Fruit fly (Drosophila melanogaster) whole organism, embryonic: Measurements from ENCODE around the gene CG5225.

Experiments used
- ATbp ChIP-seq: fragments of 200-800 bp; sonication (Bioruptor generic); optimal IDR thresholded peaks from 2 replicates; lab custom pipeline; 2017; ENCODE audit warnings: missing biosample characterization, mild to moderate bottlenecking, missing genetic modification characterization, missing genetic modification reagents
- C15 ChIP-seq: fragments of 200-800 bp; sonication (Bioruptor generic); IDR thresholded peaks from 3 replicates; pipeline ENCODE4 v1.3.6; 2022; ENCODE audit warnings: missing biosample characterization, missing genetic modification characterization
- CG11247 ChIP-seq: fragments of 200-800 bp; sonication (Bioruptor generic); IDR thresholded peaks from 2 replicates; pipeline ENCODE4 v1.3.6; 2022; ENCODE audit warnings: missing biosample characterization, missing genetic modification characterization
- CG11696 ChIP-seq: fragments of 200-800 bp; sonication (Bioruptor generic); IDR thresholded peaks from 2 replicates; pipeline ENCODE4 v1.3.6; 2022; ENCODE audit warnings: missing biosample characterization, missing genetic modification characterization
- CG12659 ChIP-seq: fragments of 200-800 bp; sonication (Bioruptor generic); optimal IDR thresholded peaks from 3 replicates; lab custom pipeline; 2017; ENCODE audit warnings: mild to moderate bottlenecking, missing biosample characterization, missing genetic modification reagents, missing genetic modification characterization
- CG15269 ChIP-seq: fragments of 200-800 bp; sonication (Bioruptor generic); optimal IDR thresholded peaks from 2 replicates; lab custom pipeline; 2018; ENCODE audit warnings: missing biosample characterization, mild to moderate bottlenecking, missing genetic modification characterization, moderate library complexity
- CG17186 ChIP-seq: fragments of 200-800 bp; sonication (Bioruptor generic); optimal IDR thresholded peaks from 3 replicates; lab custom pipeline; 2017; ENCODE audit warnings: missing biosample characterization, missing genetic modification reagents, missing genetic modification characterization
- CG18262 ChIP-seq: fragments of 200-800 bp; optimal IDR thresholded peaks from 3 replicates; lab custom pipeline; 2019; ENCODE audit warnings: missing biosample characterization, mild to moderate bottlenecking, missing genetic modification characterization, moderate library complexity
- CG18476 ChIP-seq: fragments of 200-800 bp; sonication (Bioruptor generic); optimal IDR thresholded peaks from 2 replicates; lab custom pipeline; 2016; ENCODE audit warnings: missing biosample characterization, mild to moderate bottlenecking, missing genetic modification characterization
- CG30020 ChIP-seq: fragments of 200-800 bp; optimal IDR thresholded peaks from 2 replicates; lab custom pipeline; 2019; ENCODE audit warnings: missing biosample characterization, mild to moderate bottlenecking, missing genetic modification characterization, moderate library complexity
- CG3407 ChIP-seq: fragments of 200-800 bp; sonication (Bioruptor generic); optimal IDR thresholded peaks from 2 replicates; lab custom pipeline; 2018; ENCODE audit warnings: missing biosample characterization, mild to moderate bottlenecking, missing genetic modification characterization
- CG3838 ChIP-seq: fragments of 200-800 bp; sonication (Bioruptor generic); optimal IDR thresholded peaks from 3 replicates; lab custom pipeline; 2016; ENCODE audit warnings: missing biosample characterization, missing genetic modification characterization
- CG4328 ChIP-seq: fragments of 200-800 bp; sonication (Bioruptor generic); optimal IDR thresholded peaks from 3 replicates; lab custom pipeline; 2017; ENCODE audit warnings: missing biosample characterization, missing genetic modification reagents, missing genetic modification characterization
- CG7839 ChIP-seq: fragments of 200-800 bp; sonication (Bioruptor generic); optimal IDR thresholded peaks from 3 replicates; lab custom pipeline; 2018; ENCODE audit warnings: missing biosample characterization, mild to moderate bottlenecking, missing genetic modification characterization, moderate library complexity
- CG8765 ChIP-seq: fragments of 200-800 bp; sonication (Bioruptor generic); IDR thresholded peaks from 2 replicates; pipeline ENCODE4 v1.3.6; 2022; ENCODE audit warnings: missing biosample characterization, missing genetic modification characterization
- CG9797 ChIP-seq: fragments of 200-800 bp; sonication (Bioruptor generic); optimal IDR thresholded peaks from 3 replicates; lab custom pipeline; 2018; ENCODE audit warnings: missing biosample characterization, mild to moderate bottlenecking, missing genetic modification characterization
- CG9876 ChIP-seq: fragments of 200-800 bp; sonication (Bioruptor generic); optimal IDR thresholded peaks from 2 replicates; lab custom pipeline; 2016; ENCODE audit warnings: missing biosample characterization, missing genetic modification characterization
- CTCF ChIP-seq: fragments of 200-800 bp; sonication (Bioruptor generic); optimal IDR thresholded peaks from 2 replicates; lab custom pipeline; 2017; ENCODE audit warnings: missing biosample characterization, mild to moderate bottlenecking, missing genetic modification characterization, moderate library complexity
- Ets65A ChIP-seq: fragments of 200-800 bp; sonication (Bioruptor generic); peaks from one replicate; lab custom pipeline; 2016; ENCODE audit warnings: missing biosample characterization, missing genetic modification characterization
- Lim3 ChIP-seq: fragments of 200-800 bp; sonication (Bioruptor generic); IDR thresholded peaks from 2 replicates; pipeline ENCODE4 v1.3.6; 2022; ENCODE audit warnings: missing biosample characterization, missing genetic modification characterization
- Mad ChIP-seq: fragments of 200-800 bp; sonication (Bioruptor generic); optimal IDR thresholded peaks from 2 replicates; lab custom pipeline; 2016; ENCODE audit warnings: missing biosample characterization, missing genetic modification characterization
- Mrtf ChIP-seq: fragments of 200-800 bp; sonication (Bioruptor generic); IDR thresholded peaks from 3 replicates; pipeline ENCODE4 v1.3.6; 2022; ENCODE audit warnings: missing biosample characterization, missing genetic modification characterization
- Nf-YA ChIP-seq: fragments of 200-800 bp; sonication (Bioruptor generic); IDR thresholded peaks from 2 replicates; pipeline ENCODE4 v1.3.6; 2022; ENCODE audit warnings: missing biosample characterization, missing genetic modification characterization
- Ravus ChIP-seq: fragments of 200-800 bp; sonication (Bioruptor generic); IDR thresholded peaks from 2 replicates; pipeline ENCODE4 v1.3.6; 2022; ENCODE audit warnings: missing biosample characterization, missing genetic modification characterization
- Rx ChIP-seq: fragments of 200-800 bp; sonication (Bioruptor generic); IDR thresholded peaks from 2 replicates; pipeline ENCODE4 v1.3.6; 2022; ENCODE audit warnings: missing biosample characterization, missing genetic modification characterization
- Side ChIP-seq: fragments of 200-800 bp; sonication (Bioruptor generic); optimal IDR thresholded peaks from 2 replicates; lab custom pipeline; 2016; ENCODE audit warnings: missing biosample characterization, missing genetic modification characterization
- Six4 ChIP-seq: fragments of 200-800 bp; sonication (Bioruptor generic); optimal IDR thresholded peaks from 2 replicates; lab custom pipeline; 2016; ENCODE audit warnings: missing biosample characterization, missing genetic modification characterization
- Spps ChIP-seq: fragments of 200-800 bp; sonication (Bioruptor generic); optimal IDR thresholded peaks from 2 replicates; lab custom pipeline; 2018; ENCODE audit warnings: missing biosample characterization, mild to moderate bottlenecking, missing genetic modification characterization
- ase ChIP-seq: fragments of 200-800 bp; sonication (Bioruptor generic); IDR thresholded peaks from 3 replicates; pipeline ENCODE4 v1.3.6; 2022; ENCODE audit warnings: missing biosample characterization, missing genetic modification characterization
- bcd ChIP-seq: fragments of 200-800 bp; sonication (Bioruptor generic); optimal IDR thresholded peaks from 2 replicates; lab custom pipeline; 2017; ENCODE audit warnings: missing biosample characterization, mild to moderate bottlenecking, missing genetic modification characterization
- emc ChIP-seq: fragments of 200-800 bp; sonication (Bioruptor generic); optimal IDR thresholded peaks from 2 replicates; lab custom pipeline; 2016; ENCODE audit warnings: missing biosample characterization, missing genetic modification characterization
- fd64A ChIP-seq: fragments of 200-800 bp; sonication (Bioruptor generic); optimal IDR thresholded peaks from 3 replicates; lab custom pipeline; 2018; ENCODE audit warnings: missing biosample characterization, mild to moderate bottlenecking, missing genetic modification characterization
- gcm2 ChIP-seq: fragments of 200-800 bp; sonication (Bioruptor generic); optimal IDR thresholded peaks from 2 replicates; lab custom pipeline; 2016; ENCODE audit warnings: missing biosample characterization, missing genetic modification characterization
- gem ChIP-seq: fragments of 200-800 bp; sonication (Bioruptor generic); optimal IDR thresholded peaks from 2 replicates; lab custom pipeline; 2019; ENCODE audit warnings: missing biosample characterization, mild to moderate bottlenecking, missing genetic modification characterization, moderate library complexity
- gsb-n ChIP-seq: fragments of 200-800 bp; sonication (Bioruptor generic); optimal IDR thresholded peaks from 3 replicates; lab custom pipeline; 2018; ENCODE audit warnings: missing biosample characterization, mild to moderate bottlenecking, missing genetic modification characterization
- gt ChIP-seq: fragments of 200-800 bp; sonication (Bioruptor generic); IDR thresholded peaks from 2 replicates; pipeline ENCODE4 v1.3.6; 2022; ENCODE audit warnings: missing biosample characterization, missing genetic modification characterization
- ind ChIP-seq: fragments of 200-800 bp; sonication (Bioruptor generic); optimal IDR thresholded peaks from 3 replicates; lab custom pipeline; 2016; ENCODE audit warnings: missing biosample characterization, missing genetic modification characterization
- insv ChIP-seq, 2 experiments: fragments of 200-800 bp; sonication (Bioruptor generic); optimal IDR thresholded peaks; 3 replicates each; lab custom pipeline; 2016 to 2018; ENCODE audit warnings: missing biosample characterization in 2 of 2, missing genetic modification characterization in 2 of 2
- ken ChIP-seq: fragments of 200-800 bp; sonication (Bioruptor generic); IDR thresholded peaks from 3 replicates; pipeline ENCODE4 v1.3.6; 2022; ENCODE audit warnings: missing biosample characterization, missing genetic modification characterization
- klu ChIP-seq: fragments of 200-800 bp; sonication (Bioruptor generic); IDR thresholded peaks from 2 replicates; pipeline ENCODE4 v1.3.6; 2022; ENCODE audit warnings: missing biosample characterization, missing genetic modification characterization
- lov ChIP-seq, 2 experiments: fragments of 200-800 bp in 1 of 2; fragments of >200 bp in 1 of 2; sonication (Bioruptor generic) in 1 of 2; IDR thresholded peaks in 1 of 2; optimal IDR thresholded peaks in 1 of 2; 2 replicates in 1 of 2; 3 replicates in 1 of 2; pipeline versions ENCODE4 v1.3.6 to Lab custom; 2017 to 2022; ENCODE audit warnings: missing biosample characterization in 1 of 2, missing genetic modification characterization in 1 of 2
- luna ChIP-seq: fragments of 200-800 bp; sonication (Bioruptor generic); optimal IDR thresholded peaks from 2 replicates; lab custom pipeline; 2016; ENCODE audit warnings: missing biosample characterization, missing genetic modification characterization
- org-1 ChIP-seq: fragments of 200-800 bp; sonication (Bioruptor generic); optimal IDR thresholded peaks from 2 replicates; lab custom pipeline; 2017; ENCODE audit warnings: missing biosample characterization, missing genetic modification characterization
- pum ChIP-seq: fragments of 200-800 bp; sonication (Bioruptor generic); optimal IDR thresholded peaks from 2 replicates; lab custom pipeline; 2016; ENCODE audit warnings: missing biosample characterization, missing genetic modification characterization
- schlank ChIP-seq: fragments of 200-800 bp; sonication (Bioruptor generic); optimal IDR thresholded peaks from 2 replicates; lab custom pipeline; 2018; ENCODE audit warnings: missing biosample characterization, mild to moderate bottlenecking, missing genetic modification characterization
- sd ChIP-seq: fragments of 200-800 bp; sonication (Bioruptor generic); optimal IDR thresholded peaks from 3 replicates; lab custom pipeline; 2018; ENCODE audit warnings: missing biosample characterization, mild to moderate bottlenecking, missing genetic modification characterization, moderate library complexity
- ssp ChIP-seq: fragments of 200-800 bp; sonication (Bioruptor generic); IDR thresholded peaks from 2 replicates; pipeline ENCODE4 v1.3.6; 2022; ENCODE audit warnings: missing biosample characterization, missing genetic modification characterization
- stc ChIP-seq: fragments of 200-800 bp; sonication (Bioruptor generic); IDR thresholded peaks from 2 replicates; pipeline ENCODE4 v1.3.6; 2022; ENCODE audit warnings: missing biosample characterization, missing genetic modification characterization
- sug ChIP-seq: fragments of 200-800 bp; optimal IDR thresholded peaks from 2 replicates; lab custom pipeline; 2019; ENCODE audit warnings: missing biosample characterization, mild to moderate bottlenecking, missing genetic modification characterization, moderate library complexity
- vnd ChIP-seq: fragments of 200-800 bp; sonication (Bioruptor generic); IDR thresholded peaks from 3 replicates; pipeline ENCODE4 v1.3.6; 2022; ENCODE audit warnings: missing biosample characterization, missing genetic modification characterization; ENCODE audit not compliant: partially characterized antibody
- wor ChIP-seq: fragments of 200-800 bp; sonication (Bioruptor generic); IDR thresholded peaks from 2 replicates; pipeline ENCODE4 v1.3.6; 2022; ENCODE audit warnings: missing biosample characterization, missing genetic modification characterization
- yki ChIP-seq: fragments of >200 bp; optimal IDR thresholded peaks from 3 replicates; lab custom pipeline; 2018
- zfh2 ChIP-seq: fragments of 200-800 bp; sonication (Bioruptor generic); optimal IDR thresholded peaks from 2 replicates; lab custom pipeline; 2016; ENCODE audit warnings: missing biosample characterization, missing genetic modification characterization

The CG5225 gene

dm6 chr3R:17079859-17080255 is 51.4 kb downstream of the CG5225 start, which contains the start of the genes Keap1 and kuk (continued):
- TF ChIP-seq luna (GFP tag; lab: Kevin White, UChicago) (peak; percentile 35), ken (GFP tag; lab: Robert Waterston, UW) (peak; percentile 80), CG15269 (tag; lab: Kevin White, UChicago) (peak; percentile 29), schlank (tag; lab: Kevin White, UChicago) (peak; percentile 44), Side (GFP tag; lab: Kevin White, UChicago) (no peak), ind (GFP tag; lab: Kevin White, UChicago) (peak; percentile 49), CG4328 (GFP tag; lab: Kevin White, UChicago) (no peak), gt (GFP tag; lab: Robert Waterston, UW) (no peak), gsb-n (tag; lab: Kevin White, UChicago) (peak; percentile 56), yki (no peak), CG9797 (GFP tag; lab: Kevin White, UChicago) (peak; percentile 93), stc (GFP tag; lab: Robert Waterston, UW) (no peak), insv (GFP tag; optimal IDR thresholded peaks at IDR 0.05; lab: Kevin White, UChicago) (peak in 1 of 2 experiments; percentile 57), org-1 (GFP tag; lab: Kevin White, UChicago) (no peak), Ravus (no peak), Six4 (GFP tag; lab: Kevin White, UChicago) (no peak), CG18476 (GFP tag; lab: Kevin White, UChicago) (peak; percentile 68), emc (GFP tag; lab: Kevin White, UChicago) (peak; percentile 62), Nf-YA (GFP tag; lab: Robert Waterston, UW) (no peak), klu (no peak), Lim3 (GFP tag; lab: Robert Waterston, UW) (no peak), vnd (peak; percentile 70), Spps (tag; lab: Kevin White, UChicago) (no peak), pum (GFP tag; lab: Kevin White, UChicago) (peak; percentile 63), CTCF (GFP tag; lab: Kevin White, UChicago) (peak; percentile 51), CG11247 (peak; percentile 61), ATbp (GFP tag; lab: Kevin White, UChicago) (peak; percentile 24), CG7839 (tag; lab: Kevin White, UChicago) (peak; percentile 13), gem (tag; lab: Kevin White, UChicago) (peak; percentile 61), CG9876 (GFP tag; lab: Kevin White, UChicago) (peak; percentile 24), ase (GFP tag; lab: Robert Waterston, UW) (no peak), lov (optimal IDR thresholded peaks at IDR 0.05; lab: Kevin White, UChicago) (no peak), lov (GFP tag; IDR thresholded peaks at IDR 0.05; lab: Robert Waterston, UW) (no peak), Ets65A (peak; percentile 96), zfh2 (GFP tag; lab: Kevin White, UChicago) (peak; percentile 56), CG8765 (GFP tag; lab: Robert Waterston, UW) (peak; percentile 30; the same call in 1 of the 2 replicates), Rx (GFP tag; lab: Robert Waterston, UW) (peak; percentile 5; the same call in 1 of the 2 replicates), Mrtf (GFP tag; lab: Robert Waterston, UW) (no peak), sug (peak; percentile 33), CG18262 (no peak), CG11696 (no peak), Mad (GFP tag; lab: Kevin White, UChicago) (peak; percentile 72), gcm2 (peak; percentile 41), wor (GFP tag; lab: Robert Waterston, UW) (no peak), CG17186 (GFP tag; lab: Kevin White, UChicago) (no peak), bcd (GFP tag; lab: Kevin White, UChicago) (peak; percentile 60), fd64A (no peak), sd (tag; lab: Kevin White, UChicago) (peak; percentile 43), CG12659 (peak; percentile 75), CG3838 (GFP tag; lab: Kevin White, UChicago) (peak; percentile 67), CG30020 (peak; percentile 9), C15 (GFP tag; lab: Robert Waterston, UW) (no peak), ssp (no peak), CG3407 (GFP tag; lab: Kevin White, UChicago) (peak; percentile 36)
